Fruit fly (Drosophila melanogaster) whole organism, pupa: Measurements from ENCODE around the gene CG8927.

ENCODE experiments used
- CG10348 ChIP-seq: fragments of 200-800 bp; sonication (Bioruptor generic); IDR thresholded peaks from 2 replicates; pipeline ENCODE4 v1.3.6; 2022; ENCODE audit warnings: missing biosample characterization, missing genetic modification characterization
- CG13204 ChIP-seq: fragments of 200-800 bp; sonication (Bioruptor generic); optimal IDR thresholded peaks from 2 replicates; lab custom pipeline; 2018; ENCODE audit warnings: missing biosample characterization, mild to moderate bottlenecking, missing genetic modification characterization, moderate library complexity
- CG4496 ChIP-seq: fragments of 200-800 bp; sonication (Bioruptor generic); IDR thresholded peaks from 3 replicates; pipeline ENCODE4 v1.3.6; 2022; ENCODE audit warnings: missing biosample characterization, missing genetic modification characterization
- CG9948 ChIP-seq: fragments of 200-800 bp; sonication (Bioruptor generic); optimal IDR thresholded peaks from 2 replicates; lab custom pipeline; 2018; ENCODE audit warnings: missing biosample characterization, mild to moderate bottlenecking, missing genetic modification characterization, moderate library complexity

dm6 chr3R:16152369-16152768, 28.5 kb upstream of the CG8927 start:
- no peak for TF ChIP-seq CG9948 (tag; lab: Kevin White, UChicago)
- TF ChIP-seq CG4496 (GFP tag; lab: Robert Waterston, UW) = no peak
- no peak for TF ChIP-seq CG10348 (GFP tag; lab: Robert Waterston, UW)
- TF ChIP-seq CG13204 = no peak
